Worm (Caenorhabditis elegans) whole organism, late embryonic: ENCODE results near the gene mab-10.
"Not testable (repeated sequence)": the region's sequence is repeated elsewhere in the genome, so short reads cannot be mapped to it uniquely, and the experiment has no call there.

Source experiments
- C08G9.2 ChIP-seq: sonication (generic microtip); optimal IDR thresholded peaks from 2 replicates; lab custom pipeline; 2016; ENCODE audit warnings: mild to moderate bottlenecking, missing genetic modification characterization, moderate library complexity, missing compliant biosample characterization
- F13H6.1 ChIP-seq: sonication (generic microtip); optimal IDR thresholded peaks from 2 replicates; lab custom pipeline; 2016; ENCODE audit warnings: missing genetic modification characterization, missing compliant biosample characterization
- K02D7.2 ChIP-seq: sonication (generic microtip); optimal IDR thresholded peaks from 2 replicates; lab custom pipeline; 2017; ENCODE audit warnings: mild to moderate bottlenecking, missing genetic modification characterization, missing compliant biosample characterization
- K09A11.1 ChIP-seq: sonication (generic microtip); optimal IDR thresholded peaks from 2 replicates; lab custom pipeline; 2017; ENCODE audit warnings: antibody characterized with exemption, mild to moderate bottlenecking, missing genetic modification characterization, missing compliant biosample characterization; ENCODE audit not compliant: insufficient read depth
- Y22D7AL.16 ChIP-seq: sonication (generic microtip); optimal IDR thresholded peaks from 2 replicates; lab custom pipeline; 2016; ENCODE audit warnings: missing genetic modification characterization, missing compliant biosample characterization
- ahr-1 ChIP-seq: sonication (generic microtip); optimal IDR thresholded peaks from 2 replicates; lab custom pipeline; 2016; ENCODE audit warnings: missing genetic modification characterization, missing compliant biosample characterization
- ama-1 ChIP-seq: fragments of 150-350 bp; optimal IDR thresholded peaks from 2 replicates; lab custom pipeline; 2014
- ceh-14 ChIP-seq: sonication (generic microtip); optimal IDR thresholded peaks from 2 replicates; lab custom pipeline; 2016; ENCODE audit warnings: missing genotype, missing genetic modification characterization, missing compliant biosample characterization
- ceh-18 ChIP-seq: sonication (generic microtip); optimal IDR thresholded peaks from 2 replicates; lab custom pipeline; 2016; ENCODE audit warnings: missing genetic modification characterization, missing compliant biosample characterization
- ceh-2 ChIP-seq: sonication (generic microtip); optimal IDR thresholded peaks from 2 replicates; lab custom pipeline; 2016; ENCODE audit warnings: missing genotype, missing genetic modification characterization, missing compliant biosample characterization
- ceh-31 ChIP-seq: sonication (generic microtip); optimal IDR thresholded peaks from 2 replicates; lab custom pipeline; 2016; ENCODE audit warnings: missing genetic modification characterization, missing compliant biosample characterization
- ceh-34 ChIP-seq: sonication (generic microtip); optimal IDR thresholded peaks from 2 replicates; lab custom pipeline; 2016; ENCODE audit warnings: mild to moderate bottlenecking, missing genetic modification characterization, missing compliant biosample characterization
- ceh-45 ChIP-seq: fragments of 200-800 bp; sonication (Bioruptor generic); IDR thresholded peaks from 2 replicates; pipeline ENCODE4 v1.3.6; 2022; ENCODE audit warnings: missing genetic modification reagents, missing genetic modification characterization, missing compliant biosample characterization
- ceh-48 ChIP-seq: sonication (generic microtip); optimal IDR thresholded peaks from 2 replicates; lab custom pipeline; 2016; ENCODE audit warnings: missing genetic modification characterization, inconsistent platforms, missing compliant biosample characterization
- ceh-9 ChIP-seq: sonication (generic microtip); optimal IDR thresholded peaks from 2 replicates; lab custom pipeline; 2016; ENCODE audit warnings: mild to moderate bottlenecking, missing genetic modification characterization, inconsistent platforms, missing compliant biosample characterization
- che-1 ChIP-seq: sonication (generic microtip); optimal IDR thresholded peaks from 2 replicates; lab custom pipeline; 2016; ENCODE audit warnings: mild to moderate bottlenecking, missing genetic modification characterization, missing compliant biosample characterization
- dmd-4 ChIP-seq: sonication (generic microtip); optimal IDR thresholded peaks from 2 replicates; lab custom pipeline; 2016; ENCODE audit warnings: borderline replicate concordance, missing genetic modification characterization, missing compliant biosample characterization
- dve-1 ChIP-seq: sonication (generic microtip); optimal IDR thresholded peaks from 2 replicates; lab custom pipeline; 2017; ENCODE audit warnings: antibody characterized with exemption, mild to moderate bottlenecking, missing genetic modification characterization, missing compliant biosample characterization
- elt-2 ChIP-seq: sonication (generic microtip); optimal IDR thresholded peaks from 2 replicates; lab custom pipeline; 2016; ENCODE audit warnings: missing genetic modification reagents, missing genetic modification characterization, missing compliant biosample characterization
- fkh-10 ChIP-seq: fragments of 150-350 bp; optimal IDR thresholded peaks from 2 replicates; lab custom pipeline; 2014; ENCODE audit warnings: missing biosample characterization, missing genetic modification reagents, missing genetic modification characterization
- hlh-13 ChIP-seq: fragments of 200-800 bp; sonication (Bioruptor generic); optimal IDR thresholded peaks from 2 replicates; lab custom pipeline; 2018; ENCODE audit warnings: mild to moderate bottlenecking, missing genetic modification characterization, missing compliant biosample characterization
- hlh-15 ChIP-seq: sonication (generic microtip); optimal IDR thresholded peaks from 2 replicates; lab custom pipeline; 2016; ENCODE audit warnings: missing genetic modification characterization, missing compliant biosample characterization
- mec-3 ChIP-seq: sonication (generic microtip); optimal IDR thresholded peaks from 2 replicates; lab custom pipeline; 2016; ENCODE audit warnings: borderline replicate concordance, missing genetic modification characterization, missing compliant biosample characterization
- nfya-1 ChIP-seq: sonication (generic microtip); optimal IDR thresholded peaks from 2 replicates; lab custom pipeline; 2017; ENCODE audit warnings: missing genetic modification characterization, mild to moderate bottlenecking, missing compliant biosample characterization, antibody characterized with exemption, moderate library complexity
- nhr-232 ChIP-seq: sonication (generic microtip); optimal IDR thresholded peaks from 2 replicates; lab custom pipeline; 2016; ENCODE audit warnings: missing genetic modification characterization, missing compliant biosample characterization
- npax-4 ChIP-seq: sonication (generic microtip); optimal IDR thresholded peaks from 2 replicates; lab custom pipeline; 2016; ENCODE audit warnings: missing genetic modification characterization, missing compliant biosample characterization
- pax-1 ChIP-seq: fragments of 150-350 bp; optimal IDR thresholded peaks from 2 replicates; lab custom pipeline; 2014; ENCODE audit warnings: missing biosample characterization, missing genetic modification characterization
- ref-2 ChIP-seq: sonication (generic microtip); optimal IDR thresholded peaks from 2 replicates; lab custom pipeline; 2016; ENCODE audit warnings: missing genetic modification characterization, missing compliant biosample characterization
- rnt-1 ChIP-seq: sonication (generic microtip); optimal IDR thresholded peaks from 2 replicates; lab custom pipeline; 2016; ENCODE audit warnings: missing genetic modification characterization, missing compliant biosample characterization
- tbx-2 ChIP-seq: sonication (generic microtip); optimal IDR thresholded peaks from 2 replicates; lab custom pipeline; 2016; ENCODE audit warnings: missing genetic modification characterization, missing compliant biosample characterization
- tbx-7 ChIP-seq: sonication (generic microtip); optimal IDR thresholded peaks from 2 replicates; lab custom pipeline; 2016; ENCODE audit warnings: missing genotype, missing genetic modification characterization, missing compliant biosample characterization
- unc-3 ChIP-seq, 2 experiments: fragments of 200-800 bp in 1 of 2; sonication (Bioruptor generic) in 1 of 2; sonication (generic microtip) in 1 of 2; conservative IDR thresholded peaks in 1 of 2; optimal IDR thresholded peaks in 1 of 2; 2 replicates each; pipeline versions ENCODE4 v1.3.6 to Lab custom; 2016 to 2022; ENCODE audit warnings: missing compliant biosample characterization in 2 of 2, missing genetic modification characterization in 2 of 2, missing genetic modification reagents in 1 of 2
- unc-55 ChIP-seq: sonication (generic microtip); optimal IDR thresholded peaks from 2 replicates; lab custom pipeline; 2017; ENCODE audit warnings: missing biosample characterization, missing genetic modification reagents, missing genetic modification characterization

The mab-10 gene

DNA sequence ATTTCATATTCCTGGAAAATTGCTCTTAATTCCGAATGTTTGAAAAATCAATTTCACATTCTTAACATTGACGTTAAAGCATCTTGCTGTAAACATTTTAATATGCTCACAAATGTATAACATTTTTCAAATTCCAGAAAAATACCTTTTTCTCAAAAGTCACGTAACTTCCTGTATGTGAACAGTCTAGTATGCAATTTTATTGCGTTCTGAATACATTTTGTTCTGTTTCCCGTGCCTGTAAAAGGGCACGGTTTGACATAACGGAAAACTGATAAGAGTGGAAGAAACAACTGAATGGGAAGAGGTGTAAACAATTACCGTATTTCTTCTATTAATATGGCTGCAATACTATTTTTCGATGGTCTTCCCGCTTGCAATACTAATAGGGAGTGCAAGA lies 45.0 kb upstream of the mab-10 start:
- TF ChIP-seq ceh-18 = no peak
- TF ChIP-seq npax-4 (tag; lab: Kevin White, UChicago) = no peak
- no peak for TF ChIP-seq dve-1 (tag; lab: Kevin White, UChicago)
- TF ChIP-seq ceh-48 (tag; lab: Kevin White, UChicago) = no peak
- no peak for TF ChIP-seq ceh-9 (tag; lab: Kevin White, UChicago)
- no peak for TF ChIP-seq ceh-14 (tag; lab: Kevin White, UChicago)
- no peak for TF ChIP-seq pax-1 (tag; lab: Kevin White, UChicago)

DNA sequence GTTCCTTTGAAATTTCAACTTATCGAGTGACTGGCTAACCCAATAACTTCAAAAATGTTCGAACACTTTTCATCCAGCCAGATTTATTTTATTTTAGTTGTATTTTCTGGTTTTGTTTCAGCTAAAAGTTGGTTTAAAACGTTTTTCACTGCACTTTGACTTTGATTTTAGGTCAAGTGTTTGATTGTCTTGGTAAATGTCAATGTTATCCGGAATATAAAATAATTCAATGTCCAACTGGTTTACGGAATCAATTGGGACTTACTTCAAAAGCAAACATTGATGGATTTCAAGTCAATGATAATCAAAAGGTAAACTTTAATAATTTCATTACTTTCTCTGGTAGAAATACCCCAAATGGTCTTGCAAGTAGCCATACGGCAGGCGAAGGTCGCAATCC lies 44.0 kb upstream of the mab-10 start:
- no peak for TF ChIP-seq ceh-34 (tag; lab: Kevin White, UChicago)
- no peak for TF ChIP-seq rnt-1
- TF ChIP-seq ref-2 = no peak
- TF ChIP-seq F13H6.1 (tag; lab: Kevin White, UChicago) = no peak
- TF ChIP-seq unc-55 (GFP tag; lab: Kevin White, UChicago) = no peak
- TF ChIP-seq hlh-13 (GFP tag; lab: Kevin White, UChicago) = no peak
- TF ChIP-seq elt-2 (tag; lab: Kevin White, UChicago) = no peak
- TF ChIP-seq ahr-1 (tag; lab: Kevin White, UChicago) = no peak

DNA sequence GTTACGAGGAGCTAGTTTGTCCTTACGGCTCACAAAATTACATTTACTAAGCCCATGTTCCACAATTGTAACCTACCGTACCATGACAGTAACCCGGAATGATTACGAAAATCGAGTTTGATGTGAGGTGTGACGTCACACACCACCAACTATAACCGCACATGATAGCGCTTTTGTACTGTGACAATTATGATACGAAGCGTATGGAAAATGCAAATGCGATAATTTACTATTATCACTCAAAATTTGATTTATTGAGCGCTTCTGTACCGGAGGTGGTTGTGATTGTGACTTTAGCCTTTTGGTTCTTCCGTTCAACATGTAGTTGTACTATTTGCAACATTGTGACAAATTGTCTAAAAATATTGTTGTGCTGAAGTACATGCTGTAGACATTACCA lies 42.2 kb upstream of the mab-10 start:
- TF ChIP-seq ama-1 (lab: Kevin White, UChicago) (no peak), K02D7.2 (tag; lab: Kevin White, UChicago) (no peak), nhr-232 (tag; lab: Kevin White, UChicago) (no peak), hlh-15 (tag; lab: Kevin White, UChicago) (no peak), ceh-34 (tag; lab: Kevin White, UChicago) (no peak), ceh-45 (GFP tag; lab: Robert Waterston, UW) (no peak), Y22D7AL.16 (tag; lab: Kevin White, UChicago) (no peak), ceh-48 (tag; lab: Kevin White, UChicago) (no peak), unc-3 (GFP tag; conservative IDR thresholded peaks at IDR 0.05; lab: Robert Waterston, UW) (no peak), unc-3 (tag; optimal IDR thresholded peaks at IDR 0.05; lab: Kevin White, UChicago) (no peak), tbx-7 (tag; lab: Kevin White, UChicago) (no peak), nfya-1 (tag; lab: Kevin White, UChicago) (no peak), mec-3 (tag; lab: Kevin White, UChicago) (no peak)

DNA sequence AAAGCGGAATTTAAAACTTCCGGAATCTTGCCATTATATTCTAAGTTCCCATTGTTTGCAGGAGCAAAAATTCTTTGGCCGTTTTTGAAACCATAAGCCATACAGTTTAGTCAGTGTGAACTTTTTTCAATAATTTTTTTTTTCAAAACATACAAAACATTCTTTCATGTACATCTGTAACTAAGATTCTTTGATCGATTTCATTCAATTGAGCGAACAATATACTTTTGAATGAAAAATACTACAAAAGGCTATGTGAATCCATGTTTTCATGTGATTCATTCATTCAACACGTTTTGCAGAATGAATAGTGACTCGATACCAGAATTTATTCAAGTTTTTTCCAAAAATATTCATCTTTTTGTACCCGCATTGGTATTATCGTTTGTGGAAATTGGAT lies 41.1 kb upstream of the mab-10 start, which contains the start of gene ZK666.15:
ZK666.15 (plus strand) TSS at position 301 of the 400 bp plus-strand sequence.
- TF ChIP-seq tbx-2 (tag; lab: Kevin White, UChicago) (no peak), unc-3 (GFP tag; conservative IDR thresholded peaks at IDR 0.05; lab: Robert Waterston, UW) (no peak), unc-3 (tag; optimal IDR thresholded peaks at IDR 0.05; lab: Kevin White, UChicago) (no peak), K09A11.1 (tag; lab: Kevin White, UChicago) (no peak), C08G9.2 (tag; lab: Kevin White, UChicago) (no peak)
- TF ChIP-seq, all 69 proteins: peak for 0

DNA sequence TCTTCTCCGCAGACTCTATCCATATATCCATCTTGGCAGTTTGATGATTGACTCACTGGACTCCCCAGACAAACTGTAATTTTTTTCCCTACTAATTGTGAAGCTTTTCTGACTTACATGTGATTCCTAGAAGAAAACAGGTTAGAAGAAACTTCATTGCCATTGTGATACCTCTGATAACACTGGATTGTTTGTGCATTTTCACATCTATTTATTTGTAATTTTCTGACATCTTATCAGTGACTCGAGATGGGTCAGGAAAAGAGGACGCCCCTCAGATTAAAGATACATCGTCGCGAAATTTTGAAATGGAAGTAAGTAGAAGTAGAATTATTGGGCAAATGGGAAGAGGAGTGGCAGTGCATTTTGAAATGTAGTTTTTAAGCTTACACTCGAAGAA lies 37.6 kb upstream of the mab-10 start, which contains the start of gene clec-61:
clec-61 (minus strand) TSS at position 209 of the 400 bp plus-strand sequence.
- TF ChIP-seq ceh-31 (tag; lab: Kevin White, UChicago) = no peak
- TF ChIP-seq ceh-9 (tag; lab: Kevin White, UChicago) = no peak
- TF ChIP-seq K09A11.1 (tag; lab: Kevin White, UChicago) = no peak
- TF ChIP-seq dmd-4 (tag; lab: Kevin White, UChicago) = no peak

DNA sequence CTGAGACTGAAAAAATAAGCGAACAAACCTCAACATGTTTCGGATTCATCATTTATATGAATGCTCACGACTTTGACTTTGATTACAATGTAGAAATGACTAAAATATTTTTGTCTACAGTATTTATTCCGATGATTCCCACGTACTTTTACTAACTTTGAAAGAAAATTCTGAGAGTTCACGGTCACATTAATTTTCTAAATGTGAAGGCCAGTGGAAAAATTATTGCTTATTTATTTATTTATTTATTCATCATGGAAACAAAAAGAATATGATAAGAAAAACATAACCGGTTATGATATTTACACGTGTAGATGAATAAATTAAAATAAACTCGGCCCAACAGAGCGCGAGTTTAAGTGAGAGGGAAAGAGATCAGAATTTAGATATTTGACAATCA lies 34.9 kb upstream of the mab-10 start, which contains the start of gene ZK666.8:
ZK666.8 (minus strand) TSS at position 101 of the 400 bp plus-strand sequence.
- TF ChIP-seq ceh-2 (tag; lab: Kevin White, UChicago); che-1 (tag; lab: Kevin White, UChicago); fkh-10 (GFP tag; lab: Kevin White, UChicago): not testable (repeated sequence)
